Fruit fly (Drosophila melanogaster): ENCODE results near the gene Sbat.

The Sbat gene

DNA sequence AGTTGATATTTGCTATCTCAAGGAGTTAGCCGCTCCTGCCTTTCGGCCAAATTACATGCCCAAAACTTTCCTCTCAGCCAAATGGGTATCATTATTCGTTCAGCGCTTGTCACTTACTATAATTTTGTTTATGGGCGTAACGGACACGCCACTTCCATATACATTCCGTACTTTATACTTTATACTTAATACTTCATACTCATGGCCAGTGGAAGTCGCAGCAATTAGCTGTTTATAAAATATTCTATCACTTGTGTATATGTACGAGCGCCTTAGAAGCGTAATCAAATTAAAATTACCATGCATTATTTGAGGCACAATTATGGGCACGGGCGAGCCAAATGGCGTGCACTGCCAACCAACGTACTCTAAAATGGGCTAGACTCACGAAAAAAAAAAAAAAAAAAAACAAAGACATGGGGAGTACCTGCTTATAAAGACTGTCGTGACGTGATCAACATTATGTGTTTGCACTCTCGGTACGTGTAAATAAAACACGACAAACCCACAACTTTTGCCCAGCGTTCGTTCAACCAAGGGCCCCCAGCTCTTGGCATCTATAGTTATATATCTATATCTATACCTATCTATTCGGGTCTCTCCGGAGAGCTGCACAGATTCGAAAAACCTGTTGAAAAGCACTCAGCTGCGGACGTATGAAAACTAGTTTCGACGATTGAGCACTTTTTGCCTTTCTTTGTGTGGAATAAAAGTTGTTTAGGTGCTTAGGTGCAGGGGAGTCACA, 16.8 kb upstream of the Sbat start (continued):
- TF ChIP-seq CG34224 (GFP tag; IDR thresholded peaks at IDR 0.05; ENCODE audit: partially characterized antibody) (peak; percentile 21; the same call in 1 of the 3 replicates), chn (GFP tag; optimal IDR thresholded peaks at IDR 0.05) (no peak), CG17568 (GFP tag; optimal IDR thresholded peaks at IDR 0.05) (peak; percentile 2), Nf-YA (GFP tag; IDR thresholded peaks at IDR 0.05) (no peak), klu (GFP tag; IDR thresholded peaks at IDR 0.05) (no peak), CG18011 (GFP tag; optimal IDR thresholded peaks at IDR 0.05) (no peak), CG9817 (tag; optimal IDR thresholded peaks at IDR 0.05) (no peak), CG15601 (tag; optimal IDR thresholded peaks at IDR 0.05) (peak; percentile 47), Atf3 (GFP tag; optimal IDR thresholded peaks at IDR 0.05) (no peak), Myb (GFP tag; optimal IDR thresholded peaks at IDR 0.05) (no peak), CG10209 (GFP tag; optimal IDR thresholded peaks at IDR 0.05) (no peak), NFAT (GFP tag; IDR thresholded peaks at IDR 0.05) (no peak), twi (tag; optimal IDR thresholded peaks at IDR 0.05) (no peak), sens (GFP tag) (peak; percentile 71), CG7987 (GFP tag; optimal IDR thresholded peaks at IDR 0.05) (no peak), Eip74EF (GFP tag; optimal IDR thresholded peaks at IDR 0.05) (no peak), cas (GFP tag; IDR thresholded peaks at IDR 0.05) (no peak), ap (GFP tag; IDR thresholded peaks at IDR 0.05) (no peak), CG31388 (GFP tag; optimal IDR thresholded peaks at IDR 0.05) (no peak), lab (GFP tag; optimal IDR thresholded peaks at IDR 0.05) (peak; percentile 64), Chrac-16 (GFP tag; optimal IDR thresholded peaks at IDR 0.05) (no peak), Adf1 (GFP tag; IDR thresholded peaks at IDR 0.05) (peak; percentile 18; the same call in 1 of the 2 replicates), NC2β (GFP tag; optimal IDR thresholded peaks at IDR 0.05) (no peak), grn (GFP tag; optimal IDR thresholded peaks at IDR 0.05) (peak; percentile 32), CG13424 (tag; optimal IDR thresholded peaks at IDR 0.05) (no peak), CG32532 (GFP tag; IDR thresholded peaks at IDR 0.05) (no peak), fd64A (GFP tag; optimal IDR thresholded peaks at IDR 0.05) (peak; percentile 39), jumu (GFP tag; optimal IDR thresholded peaks at IDR 0.05) (no peak), fru (optimal IDR thresholded peaks at IDR 0.05) (no peak), CG12659 (GFP tag; optimal IDR thresholded peaks at IDR 0.05) (no peak), Blimp-1 (GFP tag; optimal IDR thresholded peaks at IDR 0.05) (peak; percentile 7), CG8290 (GFP tag; optimal IDR thresholded peaks at IDR 0.05) (peak; percentile 49), CG8290 (tag; optimal IDR thresholded peaks at IDR 0.05) (peak; percentile 7 to 9), pita (GFP tag; optimal IDR thresholded peaks at IDR 0.05) (no peak), Vsx1 (GFP tag; optimal IDR thresholded peaks at IDR 0.05) (no peak), CG3726 (GFP tag; IDR thresholded peaks at IDR 0.05) (no peak), crp (GFP tag; optimal IDR thresholded peaks at IDR 0.05) (no peak), gcm (GFP tag; optimal IDR thresholded peaks at IDR 0.05) (peak; percentile 29), ewg (GFP tag; optimal IDR thresholded peaks at IDR 0.05) (no peak), CG13775 (GFP tag; optimal IDR thresholded peaks at IDR 0.05) (no peak), PHDP (tag; optimal IDR thresholded peaks at IDR 0.05) (peak; percentile 5), corto (GFP tag; optimal IDR thresholded peaks at IDR 0.05) (no peak), CG3407 (GFP tag; optimal IDR thresholded peaks at IDR 0.05) (no peak), HHEX (GFP tag; optimal IDR thresholded peaks at IDR 0.05) (no peak), CG4617 (GFP tag; optimal IDR thresholded peaks at IDR 0.05; ENCODE audit: borderline replicate concordance) (no peak), fd102C (GFP tag; optimal IDR thresholded peaks at IDR 0.05) (no peak), slp2 (GFP tag; optimal IDR thresholded peaks at IDR 0.05) (no peak), salm (tag; optimal IDR thresholded peaks at IDR 0.05) (peak; percentile 12), pho (GFP tag; optimal IDR thresholded peaks at IDR 0.05) (no peak), Doc2 (GFP tag; IDR thresholded peaks at IDR 0.05) (no peak)
